Worm (Caenorhabditis elegans) whole organism, young adult: ENCODE results near the gene F53F4.7.
A peak's percentile ranks its signal among the peaks of the same experiment; 100 is the strongest.

Experiments used
- F49E8.2 ChIP-seq: sonication (generic microtip); optimal IDR thresholded peaks from 3 replicates; lab custom pipeline; 2017; ENCODE audit warnings: missing genetic modification characterization, mild to moderate bottlenecking, missing compliant biosample characterization, antibody characterized with exemption, moderate library complexity; ENCODE audit not compliant: insufficient read depth
- ama-1 ChIP-seq, 3 experiments: fragments of 150-350 bp in 1 of 3; sonication (generic microtip) in 2 of 3; optimal IDR thresholded peaks; 2 replicates each; lab custom pipeline; 2014 to 2018; ENCODE audit warnings: missing biosample characterization in 2 of 3, missing genetic modification characterization in 2 of 3, missing genetic modification reagents in 2 of 3
- attf-3 ChIP-seq: fragments of 200-800 bp; sonication (Bioruptor generic); conservative IDR thresholded peaks from 2 replicates; pipeline ENCODE4 v1.3.6; 2022; ENCODE audit warnings: missing genetic modification reagents, missing genetic modification characterization, missing compliant biosample characterization
- efl-1 ChIP-seq: fragments of 150-350 bp; optimal IDR thresholded peaks from 2 replicates; lab custom pipeline; 2014; ENCODE audit warnings: missing biosample characterization, missing genetic modification reagents, missing genetic modification characterization
- hrde-1 ChIP-seq: sonication (generic microtip); optimal IDR thresholded peaks from 2 replicates; lab custom pipeline; 2016; ENCODE audit warnings: missing genetic modification characterization, mild to moderate bottlenecking, missing compliant biosample characterization, moderate library complexity, missing genotype, missing genetic modification reagents, borderline replicate concordance
- lsl-1 ChIP-seq: fragments of 200-800 bp; sonication (Bioruptor generic); optimal IDR thresholded peaks from 2 replicates; lab custom pipeline; 2018; ENCODE audit warnings: mild to moderate bottlenecking, missing genetic modification characterization, moderate library complexity, missing compliant biosample characterization
- snpc-4 ChIP-seq, 5 experiments: fragments of 150-350 bp in 1 of 5; sonication (generic microtip) in 4 of 5; optimal IDR thresholded peaks; 2 replicates each; lab custom pipeline; 2014 to 2018; ENCODE audit warnings: missing genetic modification characterization in 5 of 5, missing biosample characterization in 3 of 5, antibody characterized with exemption in 2 of 5, mild to moderate bottlenecking in 2 of 5, missing compliant biosample characterization in 2 of 5, missing genotype in 2 of 5, moderate library complexity in 2 of 5, missing genetic modification reagents in 1 of 5

ce11 chrV:13625517-13626097, 11.8 kb upstream of the F53F4.7 start, which contains the start of the genes nduv-2 and F53F4.12:
- TF ChIP-seq attf-3 (peak; percentile 88), hrde-1 (tag; lab: Kevin White, UChicago) (no peak), ama-1 (optimal IDR thresholded peaks at IDR 0.05; lab: Kevin White, UChicago) (no peak), ama-1 (GFP tag; optimal IDR thresholded peaks at IDR 0.05; lab: Kevin White, UChicago) (no peak), snpc-4 (GFP tag; optimal IDR thresholded peaks at IDR 0.05; lab: Kevin White, UChicago) (no peak), snpc-4 (tag; optimal IDR thresholded peaks at IDR 0.05; lab: Kevin White, UChicago) (no peak), lsl-1 (GFP tag; lab: Kevin White, UChicago) (no peak), efl-1 (GFP tag; lab: Kevin White, UChicago) (no peak), F49E8.2 (tag; lab: Kevin White, UChicago) (no peak)
